Worm (Caenorhabditis elegans) whole organism, young adult: ENCODE data around the gene Y37A1A.3.
A peak's percentile ranks its signal among the peaks of the same experiment; 100 is the strongest.

Source experiments
- B0019.2 ChIP-seq: fragments of 200-800 bp; sonication (Bioruptor generic); conservative IDR thresholded peaks from 2 replicates; pipeline ENCODE4 v1.3.6; 2022; ENCODE audit warnings: missing genetic modification reagents, missing genetic modification characterization, missing compliant biosample characterization
- B0035.1 ChIP-seq: sonication (generic microtip); optimal IDR thresholded peaks from 2 replicates; lab custom pipeline; 2016; ENCODE audit warnings: missing genetic modification characterization, mild to moderate bottlenecking, missing compliant biosample characterization, missing genotype, missing genetic modification reagents
- C06A6.2 ChIP-seq: fragments of 200-800 bp; sonication (Bioruptor generic); conservative IDR thresholded peaks from 2 replicates; pipeline ENCODE4 v1.3.6; 2022; ENCODE audit warnings: missing genetic modification characterization, missing compliant biosample characterization
- F10E7.11 ChIP-seq: sonication (generic microtip); optimal IDR thresholded peaks from 2 replicates; lab custom pipeline; 2017; ENCODE audit warnings: mild to moderate bottlenecking, missing genetic modification characterization, moderate library complexity, missing compliant biosample characterization
- F33H1.4 ChIP-seq: fragments of 200-800 bp; sonication (Bioruptor generic); IDR thresholded peaks from 2 replicates; pipeline ENCODE4 v1.3.6; 2022; ENCODE audit warnings: missing genetic modification reagents, missing genetic modification characterization, missing compliant biosample characterization
- F37B4.10 ChIP-seq: fragments of 200-800 bp; sonication (Bioruptor generic); IDR thresholded peaks from 2 replicates; pipeline ENCODE4 v1.3.6; 2022; ENCODE audit warnings: missing genetic modification characterization, missing compliant biosample characterization
- F49E8.2 ChIP-seq: sonication (generic microtip); optimal IDR thresholded peaks from 3 replicates; lab custom pipeline; 2017; ENCODE audit warnings: missing genetic modification characterization, mild to moderate bottlenecking, missing compliant biosample characterization, antibody characterized with exemption, moderate library complexity; ENCODE audit not compliant: insufficient read depth
- F57C9.4 ChIP-seq: sonication (generic microtip); optimal IDR thresholded peaks from 2 replicates; lab custom pipeline; 2017; ENCODE audit warnings: mild to moderate bottlenecking, missing genetic modification characterization, missing compliant biosample characterization
- K11D2.4 ChIP-seq: fragments of 200-800 bp; sonication (Bioruptor generic); IDR thresholded peaks from 2 replicates; pipeline ENCODE4 v1.3.6; 2022; ENCODE audit warnings: missing genetic modification reagents, missing genetic modification characterization, missing compliant biosample characterization
- K12H6.12 ChIP-seq: fragments of 200-800 bp; sonication (Bioruptor generic); optimal IDR thresholded peaks from 2 replicates; lab custom pipeline; 2018; ENCODE audit warnings: mild to moderate bottlenecking, missing genetic modification characterization, missing compliant biosample characterization
- T07F8.4 ChIP-seq: sonication (generic microtip); optimal IDR thresholded peaks from 2 replicates; lab custom pipeline; 2016; ENCODE audit warnings: mild to moderate bottlenecking, missing genetic modification characterization, moderate library complexity, missing compliant biosample characterization
- Y56A3A.18 ChIP-seq: fragments of 200-800 bp; sonication (Bioruptor generic); IDR thresholded peaks from 2 replicates; pipeline ENCODE4 v1.3.6; 2022; ENCODE audit warnings: missing genetic modification reagents, missing genetic modification characterization, missing compliant biosample characterization
- Y67H2A.10 ChIP-seq: fragments of 200-800 bp; sonication (Bioruptor generic); conservative IDR thresholded peaks from 2 replicates; pipeline ENCODE4 v1.3.6; 2022; ENCODE audit warnings: missing genetic modification reagents, missing genetic modification characterization, missing compliant biosample characterization
- akir-1 ChIP-seq: fragments of 200-800 bp; sonication (Bioruptor generic); optimal IDR thresholded peaks from 2 replicates; lab custom pipeline; 2018; ENCODE audit warnings: mild to moderate bottlenecking, missing genetic modification characterization, moderate library complexity, missing compliant biosample characterization
- aptf-2 ChIP-seq: fragments of 200-800 bp; sonication (Bioruptor generic); conservative IDR thresholded peaks from 2 replicates; pipeline ENCODE4 v1.3.6; 2022; ENCODE audit warnings: missing genetic modification reagents, missing genetic modification characterization, missing compliant biosample characterization
- attf-3 ChIP-seq: fragments of 200-800 bp; sonication (Bioruptor generic); conservative IDR thresholded peaks from 2 replicates; pipeline ENCODE4 v1.3.6; 2022; ENCODE audit warnings: missing genetic modification reagents, missing genetic modification characterization, missing compliant biosample characterization
- attf-5 ChIP-seq: fragments of 200-800 bp; sonication (Bioruptor generic); optimal IDR thresholded peaks from 2 replicates; lab custom pipeline; 2018; ENCODE audit warnings: mild to moderate bottlenecking, missing genetic modification characterization, missing compliant biosample characterization
- attf-6 ChIP-seq: fragments of 200-800 bp; sonication (Bioruptor generic); IDR thresholded peaks from 2 replicates; pipeline ENCODE4 v1.3.6; 2022; ENCODE audit warnings: missing genetic modification reagents, missing genetic modification characterization, missing compliant biosample characterization
- bed-1 ChIP-seq: fragments of 200-800 bp; sonication (Bioruptor generic); IDR thresholded peaks from 2 replicates; pipeline ENCODE4 v1.3.6; 2022; ENCODE audit warnings: missing genetic modification reagents, missing genetic modification characterization, missing compliant biosample characterization
- ccch-3 ChIP-seq: fragments of 200-800 bp; sonication (Bioruptor generic); optimal IDR thresholded peaks from 2 replicates; lab custom pipeline; 2018; ENCODE audit warnings: mild to moderate bottlenecking, missing genetic modification characterization, missing compliant biosample characterization
- ceh-40 ChIP-seq: fragments of 200-800 bp; sonication (Bioruptor generic); IDR thresholded peaks from 2 replicates; pipeline ENCODE4 v1.3.6; 2022; ENCODE audit warnings: missing genetic modification characterization, missing compliant biosample characterization
- chd-7 ChIP-seq: sonication (generic microtip); optimal IDR thresholded peaks from 2 replicates; lab custom pipeline; 2016; ENCODE audit warnings: mild to moderate bottlenecking, missing genetic modification characterization, moderate library complexity, missing compliant biosample characterization
- dox-1 ChIP-seq: fragments of 200-800 bp; sonication (Bioruptor generic); IDR thresholded peaks from 2 replicates; pipeline ENCODE4 v1.3.6; 2022; ENCODE audit warnings: missing genetic modification reagents, missing genetic modification characterization, missing compliant biosample characterization
- egl-18 ChIP-seq: fragments of 200-800 bp; sonication (Bioruptor generic); IDR thresholded peaks from 2 replicates; pipeline ENCODE4 v1.3.6; 2022; ENCODE audit warnings: missing genetic modification reagents, missing genetic modification characterization, missing compliant biosample characterization
- fkh-3 ChIP-seq: sonication (generic microtip); optimal IDR thresholded peaks from 2 replicates; lab custom pipeline; 2016; ENCODE audit warnings: mild to moderate bottlenecking, missing genetic modification characterization, missing compliant biosample characterization
- hmg-20 ChIP-seq: fragments of 200-800 bp; sonication (Bioruptor generic); IDR thresholded peaks from 2 replicates; pipeline ENCODE4 v1.3.6; 2022; ENCODE audit warnings: missing genetic modification reagents, missing genetic modification characterization, missing compliant biosample characterization
- hsf-1 ChIP-seq: fragments of 200-800 bp; sonication (Bioruptor generic); IDR thresholded peaks from 2 replicates; pipeline ENCODE4 v1.3.6; 2022; ENCODE audit warnings: missing genetic modification reagents, missing genetic modification characterization, missing compliant biosample characterization
- lag-1 ChIP-seq: fragments of 200-800 bp; sonication (Bioruptor generic); IDR thresholded peaks from 2 replicates; pipeline ENCODE4 v1.3.6; 2022; ENCODE audit warnings: missing genetic modification reagents, missing genetic modification characterization, missing compliant biosample characterization
- madf-10 ChIP-seq: sonication (generic microtip); optimal IDR thresholded peaks from 2 replicates; lab custom pipeline; 2016; ENCODE audit warnings: mild to moderate bottlenecking, missing genetic modification characterization, missing compliant biosample characterization
- madf-8 ChIP-seq: fragments of 200-800 bp; sonication (Bioruptor generic); conservative IDR thresholded peaks from 2 replicates; pipeline ENCODE4 v1.3.6; 2022; ENCODE audit warnings: missing genetic modification reagents, missing genetic modification characterization, missing compliant biosample characterization
- mel-28 ChIP-seq: sonication (generic microtip); optimal IDR thresholded peaks from 2 replicates; lab custom pipeline; 2016; ENCODE audit warnings: borderline replicate concordance, mild to moderate bottlenecking, missing genetic modification characterization, missing compliant biosample characterization
- nfya-2 ChIP-seq: fragments of 200-800 bp; sonication (Bioruptor generic); IDR thresholded peaks from 2 replicates; pipeline ENCODE4 v1.3.6; 2022; ENCODE audit warnings: missing genetic modification reagents, missing genetic modification characterization, missing compliant biosample characterization
- nhr-120 ChIP-seq: fragments of 200-800 bp; sonication (Bioruptor generic); IDR thresholded peaks from 2 replicates; pipeline ENCODE4 v1.3.6; 2022; ENCODE audit warnings: missing genetic modification characterization, missing compliant biosample characterization
- nhr-90 ChIP-seq: sonication (generic microtip); optimal IDR thresholded peaks from 2 replicates; lab custom pipeline; 2016; ENCODE audit warnings: missing genotype, mild to moderate bottlenecking, missing genetic modification characterization, missing compliant biosample characterization
- pha-4 ChIP-seq: fragments of 150-350 bp; sonication (generic microtip); optimal IDR thresholded peaks from 2 replicates; lab custom pipeline; 2014; ENCODE audit warnings: missing biosample characterization, missing genetic modification reagents, missing genetic modification characterization
- rec-8 ChIP-seq, 2 experiments: sonication (generic microtip); optimal IDR thresholded peaks; 2 replicates each; lab custom pipeline; 2016; ENCODE audit warnings: mild to moderate bottlenecking in 2 of 2, missing genetic modification characterization in 2 of 2, missing genetic modification reagents in 2 of 2, missing genotype in 2 of 2, missing biosample characterization in 1 of 2, missing compliant biosample characterization in 1 of 2, moderate library complexity in 1 of 2
- sdz-38 ChIP-seq: sonication (generic microtip); optimal IDR thresholded peaks from 2 replicates; lab custom pipeline; 2016; ENCODE audit warnings: missing genotype, missing genetic modification characterization, missing compliant biosample characterization
- ztf-26 ChIP-seq: sonication (generic microtip); optimal IDR thresholded peaks from 2 replicates; lab custom pipeline; 2017; ENCODE audit warnings: missing genetic modification characterization, missing compliant biosample characterization
- ztf-6 ChIP-seq: fragments of 200-800 bp; sonication (Bioruptor generic); IDR thresholded peaks from 2 replicates; pipeline ENCODE4 v1.3.6; 2022; ENCODE audit warnings: missing genetic modification reagents, missing genetic modification characterization, missing compliant biosample characterization

Y37A1A.3 gene

DNA sequence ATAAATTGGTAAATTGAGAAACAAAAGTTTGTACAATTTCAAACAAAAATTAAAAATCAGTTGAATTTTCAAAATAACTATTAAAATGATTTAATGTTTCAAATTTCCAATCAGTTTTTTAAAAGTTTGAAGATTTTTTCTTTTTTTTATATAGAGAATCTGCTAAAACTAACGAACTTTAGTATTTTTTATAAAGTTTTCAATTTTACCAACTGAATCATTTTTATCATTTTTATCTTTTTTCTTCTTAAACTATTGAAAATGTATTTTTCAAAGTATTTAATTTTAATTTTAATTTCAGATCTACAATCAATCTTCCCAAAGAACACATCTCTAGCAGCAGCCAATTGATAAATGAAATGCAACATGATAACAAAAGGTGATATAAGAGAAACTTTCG lies 31.4 kb upstream of the Y37A1A.3 start, which contains the start of gene Y37A1A.4:
Y37A1A.4 (plus strand) TSS at position 301 of the 400 bp plus-strand sequence.
- TF ChIP-seq ztf-6 (no peak), madf-8 (GFP tag; lab: Robert Waterston, UW) (no peak), nfya-2 (no peak), ccch-3 (no peak), F57C9.4 (tag; lab: Kevin White, UChicago) (no peak), F10E7.11 (tag; lab: Kevin White, UChicago) (no peak), F49E8.2 (tag; lab: Kevin White, UChicago) (no peak), B0035.1 (tag; lab: Kevin White, UChicago) (no peak)

DNA sequence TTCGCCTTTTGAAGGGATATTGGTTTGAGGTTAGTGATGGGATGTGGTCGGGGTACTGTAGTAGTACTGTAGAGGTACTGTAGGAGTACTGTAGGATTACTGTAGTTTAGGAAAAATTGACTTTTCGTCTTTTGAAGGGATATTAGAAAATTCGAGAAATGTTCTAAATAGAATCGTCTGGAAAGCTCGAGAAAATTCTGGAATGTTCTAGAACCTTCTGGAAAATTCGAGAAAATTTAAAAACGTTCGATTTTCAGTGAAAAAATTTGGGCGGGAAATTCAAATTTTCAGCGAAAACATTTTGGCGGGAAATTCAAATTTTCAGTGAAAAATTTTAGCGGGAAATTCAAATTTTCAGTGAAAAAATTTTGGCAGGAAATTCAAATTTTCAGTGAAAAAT lies 26.9 kb upstream of the Y37A1A.3 start:
- TF ChIP-seq hsf-1 = peak; percentile 90

DNA sequence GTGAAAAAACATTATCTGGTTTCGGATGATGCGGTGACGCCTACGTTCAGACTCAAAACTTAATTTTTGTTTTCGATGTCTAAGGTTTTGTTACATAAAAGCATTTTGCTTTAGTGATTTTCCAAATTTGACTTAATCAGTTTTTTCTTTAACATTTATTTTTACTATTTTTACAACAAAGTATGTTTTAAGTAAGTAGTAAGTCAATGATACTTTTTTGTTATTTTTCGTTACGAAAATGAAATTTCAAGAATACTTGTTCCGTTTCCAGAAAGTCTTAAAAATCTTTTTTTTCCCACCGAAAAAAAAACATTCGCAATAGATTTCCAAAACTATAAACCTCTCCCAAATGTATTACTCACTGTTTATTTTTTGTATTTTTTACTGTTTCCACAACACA lies 25.0 kb upstream of the Y37A1A.3 start:
- TF ChIP-seq F57C9.4 (tag; lab: Kevin White, UChicago) = no peak
- TF ChIP-seq attf-6 = 0 out of 2 replicates have a peak, but pooled peaks have one; percentile 36

DNA sequence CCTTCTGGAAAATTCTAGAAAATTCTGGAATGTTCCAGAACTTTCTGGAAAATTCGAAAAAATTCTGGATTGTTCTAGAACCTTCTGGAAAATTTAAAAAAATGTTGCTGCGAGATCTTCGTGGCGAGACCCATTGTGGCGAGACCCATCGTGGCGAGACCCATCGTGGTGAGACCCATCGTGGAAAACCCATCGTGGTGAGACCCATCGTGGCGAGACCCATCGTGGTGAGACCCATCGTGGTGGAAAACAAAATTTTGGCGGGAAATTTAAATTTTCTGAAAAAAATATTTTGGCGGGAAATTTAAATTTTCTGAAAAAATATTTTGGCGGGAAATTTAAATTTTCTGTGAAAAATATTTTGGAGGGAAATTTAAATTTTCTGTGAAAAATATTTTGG lies 19.6 kb upstream of the Y37A1A.3 start:
- TF ChIP-seq aptf-2 (GFP tag; lab: Robert Waterston, UW) (peak; percentile 69), F37B4.10 (peak; percentile 94; the same call in 1 of the 2 replicates), nhr-120 (peak; percentile 91; the same call in 1 of the 2 replicates), egl-18 (GFP tag; lab: Robert Waterston, UW) (0 out of 2 replicates have a peak, but pooled peaks have one; percentile 66), lag-1 (GFP tag; lab: Robert Waterston, UW) (0 out of 2 replicates have a peak, but pooled peaks have one; percentile 80), Y67H2A.10 (GFP tag; lab: Robert Waterston, UW) (0 out of 2 replicates have a peak, but pooled peaks have one; percentile 45), bed-1 (GFP tag; lab: Robert Waterston, UW) (peak; percentile 95), attf-6 (peak; percentile 86), madf-8 (GFP tag; lab: Robert Waterston, UW) (peak; percentile 27; the same call in 1 of the 2 replicates), ztf-6 (peak; percentile 78), hmg-20 (GFP tag; lab: Robert Waterston, UW) (peak; percentile 64), nfya-2 (peak; percentile 92; the same call in 1 of the 2 replicates), F33H1.4 (GFP tag; lab: Robert Waterston, UW) (peak; percentile 76)

DNA sequence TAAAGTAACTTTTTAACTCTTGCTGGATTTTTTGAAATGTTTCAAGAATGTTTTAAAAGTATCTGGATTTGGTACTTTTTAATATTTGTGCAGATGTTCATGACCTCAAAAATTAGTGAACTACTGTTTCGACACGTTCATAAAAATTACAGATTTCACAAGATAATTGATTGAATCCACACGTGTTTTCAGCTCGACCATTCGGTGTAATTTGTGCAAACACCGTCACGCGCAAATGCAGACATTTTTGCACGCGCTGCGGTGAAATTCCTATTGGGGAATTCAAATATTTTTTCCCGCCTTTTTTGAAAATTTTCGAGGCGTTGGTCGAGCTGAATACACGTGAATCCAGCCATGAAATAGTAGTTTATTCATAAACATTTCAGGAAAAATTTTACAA lies 18.3 kb upstream of the Y37A1A.3 start:
- TF ChIP-seq attf-6 = peak; percentile 81
- TF ChIP-seq, all 124 proteins: peak for 1; not testable (repeated sequence) for 123

DNA sequence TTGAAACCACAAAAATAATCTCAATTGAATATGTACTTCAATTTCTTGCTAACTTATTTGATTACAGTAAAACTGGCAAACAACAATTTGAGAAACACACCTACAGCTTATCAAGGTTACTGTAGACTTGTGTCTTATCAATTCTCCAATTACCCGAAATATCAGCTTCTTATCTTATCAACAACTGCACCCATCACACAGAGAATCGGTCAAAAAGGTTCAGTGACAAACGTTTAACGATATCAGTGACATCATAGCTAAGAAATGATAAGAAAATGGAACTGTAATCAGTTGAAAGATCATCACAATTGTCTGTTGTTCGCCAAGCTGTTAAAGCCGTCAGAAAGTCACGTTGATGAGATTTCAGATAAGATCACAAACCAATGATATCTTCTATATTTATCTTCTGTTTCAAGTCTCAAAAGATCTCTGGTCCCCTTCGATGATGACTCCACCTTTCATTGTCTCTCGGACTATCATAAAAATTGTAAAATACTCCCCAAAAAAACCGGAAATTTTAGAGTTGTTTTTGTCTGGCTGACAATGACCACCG lies 16.6 kb upstream of the Y37A1A.3 start:
- TF ChIP-seq madf-10 (tag; lab: Kevin White, UChicago) (peak; percentile 71), ceh-40 (GFP tag; lab: Robert Waterston, UW) (no peak), ztf-26 (peak; percentile 74), B0019.2 (GFP tag; lab: Robert Waterston, UW) (no peak), rec-8 (tag; optimal IDR thresholded peaks at IDR 0.05; lab: Kevin White, UChicago) (no peak), egl-18 (GFP tag; lab: Robert Waterston, UW) (no peak), chd-7 (tag; lab: Kevin White, UChicago) (no peak), dox-1 (GFP tag; lab: Robert Waterston, UW) (no peak; the same call in 1 of the 2 replicates), nhr-90 (tag; lab: Kevin White, UChicago) (no peak), attf-3 (GFP tag; lab: Robert Waterston, UW) (no peak), sdz-38 (tag; lab: Kevin White, UChicago) (no peak), pha-4 (tag; lab: Kevin White, UChicago) (peak; percentile 59), K11D2.4 (GFP tag; lab: Robert Waterston, UW) (no peak; the same call in 1 of the 2 replicates), T07F8.4 (tag; lab: Kevin White, UChicago) (no peak), akir-1 (no peak), Y56A3A.18 (0 out of 2 replicates have a peak, but pooled peaks have one; percentile 27), mel-28 (tag; lab: Kevin White, UChicago) (no peak), fkh-3 (tag; lab: Kevin White, UChicago) (no peak), C06A6.2 (GFP tag; lab: Robert Waterston, UW) (peak; percentile 77), F57C9.4 (tag; lab: Kevin White, UChicago) (no peak), attf-5 (GFP tag; lab: Kevin White, UChicago) (no peak), K12H6.12 (no peak)
